Worm (Caenorhabditis elegans): Measurements from ENCODE around the gene F15B10.3.

F15B10.3 gene

ce11 chrIV:6602376-6602775 lies at the start of gene F15B10.3:
TSS of gene F15B10.3 (plus strand) at chrIV:6602676.
- TF ChIP-seq him-1 (tag; optimal IDR thresholded peaks at IDR 0.05): no peak
- no peak for TF ChIP-seq dao-5 (tag; optimal IDR thresholded peaks at IDR 0.05)
- no peak for TF ChIP-seq W03F9.2 (tag; optimal IDR thresholded peaks at IDR 0.05)

ce11 chrIV:6554865-6555264 lies 47.6 kb upstream of the F15B10.3 start:
- TF ChIP-seq dao-5 (tag; optimal IDR thresholded peaks at IDR 0.05) (no peak), W03F9.2 (tag; optimal IDR thresholded peaks at IDR 0.05) (no peak), him-1 (tag; optimal IDR thresholded peaks at IDR 0.05) (no peak)

- TF ChIP-seq him-1 (tag; optimal IDR thresholded peaks at IDR 0.05) (no peak), dao-5 (tag; optimal IDR thresholded peaks at IDR 0.05) (no peak), W03F9.2 (tag; optimal IDR thresholded peaks at IDR 0.05) (no peak)
These were observed 46.8 kb upstream of the F15B10.3 start, which contains the start of gene paqr-1 for ce11 chrIV:6555388-6556330. TSS of gene paqr-1 (minus strand) at chrIV:6555438.

ce11 chrIV:6556624-6557368 lies 45.7 kb upstream of the F15B10.3 start, which contains the start of gene try-3:
TSS of gene try-3 (plus strand) at chrIV:6557155.
- peak; percentile 45 for TF ChIP-seq him-1 (tag; optimal IDR thresholded peaks at IDR 0.05)
- peak; percentile 9 for TF ChIP-seq dao-5 (tag; optimal IDR thresholded peaks at IDR 0.05)
- peak; percentile 19 for TF ChIP-seq W03F9.2 (tag; optimal IDR thresholded peaks at IDR 0.05)

ce11 chrIV:6560434-6560833 lies 42.0 kb upstream of the F15B10.3 start, which contains the start of gene best-9:
TSS of gene best-9 (plus strand) at chrIV:6560734.
- no peak for TF ChIP-seq him-1 (tag; optimal IDR thresholded peaks at IDR 0.05)
- no peak for TF ChIP-seq W03F9.2 (tag; optimal IDR thresholded peaks at IDR 0.05)
- TF ChIP-seq dao-5 (tag; optimal IDR thresholded peaks at IDR 0.05): no peak

ce11 chrIV:6562039-6562438 lies 40.4 kb upstream of the F15B10.3 start:
- no peak for TF ChIP-seq dao-5 (tag; optimal IDR thresholded peaks at IDR 0.05)
- no peak for TF ChIP-seq W03F9.2 (tag; optimal IDR thresholded peaks at IDR 0.05)
- no peak for TF ChIP-seq him-1 (tag; optimal IDR thresholded peaks at IDR 0.05)

ce11 chrIV:6565605-6566004 lies 36.9 kb upstream of the F15B10.3 start:
- no peak for TF ChIP-seq dao-5 (tag; optimal IDR thresholded peaks at IDR 0.05)
- TF ChIP-seq him-1 (tag; optimal IDR thresholded peaks at IDR 0.05): no peak
- no peak for TF ChIP-seq W03F9.2 (tag; optimal IDR thresholded peaks at IDR 0.05)

- TF ChIP-seq him-1 (tag; optimal IDR thresholded peaks at IDR 0.05): no peak
- TF ChIP-seq W03F9.2 (tag; optimal IDR thresholded peaks at IDR 0.05): no peak
- TF ChIP-seq dao-5 (tag; optimal IDR thresholded peaks at IDR 0.05): no peak
These were observed 30.2 kb upstream of the F15B10.3 start, which contains the start of gene bicd-1 for ce11 chrIV:6572238-6572637. TSS of gene bicd-1 (minus strand) at chrIV:6572338.

ce11 chrIV:6572655-6573054 lies 29.8 kb upstream of the F15B10.3 start:
- TF ChIP-seq dao-5 (tag; optimal IDR thresholded peaks at IDR 0.05): no peak
- TF ChIP-seq W03F9.2 (tag; optimal IDR thresholded peaks at IDR 0.05): no peak
- TF ChIP-seq him-1 (tag; optimal IDR thresholded peaks at IDR 0.05): no peak

ce11 chrIV:6574343-6574742 lies 28.1 kb upstream of the F15B10.3 start:
- TF ChIP-seq W03F9.2 (tag; optimal IDR thresholded peaks at IDR 0.05): no peak
- no peak for TF ChIP-seq him-1 (tag; optimal IDR thresholded peaks at IDR 0.05)
- TF ChIP-seq dao-5 (tag; optimal IDR thresholded peaks at IDR 0.05): no peak

ce11 chrIV:6575959-6576727 lies 26.3 kb upstream of the F15B10.3 start:
- TF ChIP-seq dao-5 (tag; optimal IDR thresholded peaks at IDR 0.05) (no peak), him-1 (tag; optimal IDR thresholded peaks at IDR 0.05) (no peak), W03F9.2 (tag; optimal IDR thresholded peaks at IDR 0.05) (no peak)

- no peak for TF ChIP-seq W03F9.2 (tag; optimal IDR thresholded peaks at IDR 0.05)
- no peak for TF ChIP-seq dao-5 (tag; optimal IDR thresholded peaks at IDR 0.05)
- no peak for TF ChIP-seq him-1 (tag; optimal IDR thresholded peaks at IDR 0.05)
These were observed 25.8 kb upstream of the F15B10.3 start for ce11 chrIV:6576728-6577101.

- TF ChIP-seq him-1 (tag; optimal IDR thresholded peaks at IDR 0.05): no peak
- TF ChIP-seq W03F9.2 (tag; optimal IDR thresholded peaks at IDR 0.05): no peak
- no peak for TF ChIP-seq dao-5 (tag; optimal IDR thresholded peaks at IDR 0.05)
These were observed 24.6 kb upstream of the F15B10.3 start, which contains the start of gene C43G2.3 for ce11 chrIV:6577914-6578313. TSS of gene C43G2.3 (plus strand) at chrIV:6578214.
